Worm (Caenorhabditis elegans) whole organism, young adult: ENCODE data around the gene T22D1.3.

Experiments
- B0336.3 ChIP-seq: fragments of 200-800 bp; sonication (Bioruptor generic); IDR thresholded peaks from 2 replicates; pipeline ENCODE4 v1.3.6; 2022; ENCODE audit warnings: missing genetic modification characterization, missing compliant biosample characterization
- D2030.7 ChIP-seq: fragments of 200-800 bp; sonication (Bioruptor generic); IDR thresholded peaks from 2 replicates; pipeline ENCODE4 v1.3.6; 2022; ENCODE audit warnings: missing genetic modification reagents, missing genetic modification characterization, missing compliant biosample characterization
- F23B12.7 ChIP-seq: sonication (generic microtip); optimal IDR thresholded peaks from 2 replicates; lab custom pipeline; 2017; ENCODE audit warnings: missing genetic modification characterization, mild to moderate bottlenecking, missing compliant biosample characterization, antibody characterized with exemption, moderate library complexity; ENCODE audit not compliant: insufficient read depth
- F39B2.1 ChIP-seq: fragments of 200-800 bp; sonication (Bioruptor generic); IDR thresholded peaks from 2 replicates; pipeline ENCODE4 v1.3.6; 2022; ENCODE audit warnings: missing genetic modification reagents, missing genetic modification characterization, missing compliant biosample characterization
- F52B5.7 ChIP-seq: sonication (generic microtip); optimal IDR thresholded peaks from 2 replicates; lab custom pipeline; 2016; ENCODE audit warnings: mild to moderate bottlenecking, missing genetic modification characterization, missing compliant biosample characterization
- F55B11.4 ChIP-seq: sonication (generic microtip); optimal IDR thresholded peaks from 2 replicates; lab custom pipeline; 2016; ENCODE audit warnings: missing compliant biosample characterization, missing genetic modification characterization, borderline replicate concordance; ENCODE audit not compliant: insufficient read depth
- F57A8.1 ChIP-seq: fragments of 200-800 bp; sonication (Bioruptor generic); optimal IDR thresholded peaks from 2 replicates; lab custom pipeline; 2018; ENCODE audit warnings: mild to moderate bottlenecking, missing genetic modification characterization, moderate library complexity, missing compliant biosample characterization
- K11D2.4 ChIP-seq: fragments of 200-800 bp; sonication (Bioruptor generic); IDR thresholded peaks from 2 replicates; pipeline ENCODE4 v1.3.6; 2022; ENCODE audit warnings: missing genetic modification reagents, missing genetic modification characterization, missing compliant biosample characterization
- K12H6.12 ChIP-seq: fragments of 200-800 bp; sonication (Bioruptor generic); optimal IDR thresholded peaks from 2 replicates; lab custom pipeline; 2018; ENCODE audit warnings: mild to moderate bottlenecking, missing genetic modification characterization, missing compliant biosample characterization
- T26A5.8 ChIP-seq: sonication (generic microtip); optimal IDR thresholded peaks from 2 replicates; lab custom pipeline; 2016; ENCODE audit warnings: missing genetic modification characterization, missing compliant biosample characterization
- Y67H2A.10 ChIP-seq: fragments of 200-800 bp; sonication (Bioruptor generic); conservative IDR thresholded peaks from 2 replicates; pipeline ENCODE4 v1.3.6; 2022; ENCODE audit warnings: missing genetic modification reagents, missing genetic modification characterization, missing compliant biosample characterization
- Y95B8A.8 ChIP-seq: fragments of 200-800 bp; sonication (Bioruptor generic); IDR thresholded peaks from 2 replicates; pipeline ENCODE4 v1.3.6; 2022; ENCODE audit warnings: missing genetic modification reagents, missing genetic modification characterization, missing compliant biosample characterization
- ama-1 ChIP-seq, 3 experiments: fragments of 150-350 bp in 1 of 3; sonication (generic microtip) in 2 of 3; optimal IDR thresholded peaks; 2 replicates each; lab custom pipeline; 2014 to 2018; ENCODE audit warnings: missing biosample characterization in 2 of 3, missing genetic modification characterization in 2 of 3, missing genetic modification reagents in 2 of 3
- aptf-2 ChIP-seq: fragments of 200-800 bp; sonication (Bioruptor generic); conservative IDR thresholded peaks from 2 replicates; pipeline ENCODE4 v1.3.6; 2022; ENCODE audit warnings: missing genetic modification reagents, missing genetic modification characterization, missing compliant biosample characterization
- aptf-3 ChIP-seq: fragments of 200-800 bp; sonication (Bioruptor generic); IDR thresholded peaks from 2 replicates; pipeline ENCODE4 v1.3.6; 2022; ENCODE audit warnings: missing genetic modification characterization, missing compliant biosample characterization
- attf-5 ChIP-seq: fragments of 200-800 bp; sonication (Bioruptor generic); optimal IDR thresholded peaks from 2 replicates; lab custom pipeline; 2018; ENCODE audit warnings: mild to moderate bottlenecking, missing genetic modification characterization, missing compliant biosample characterization
- attf-6 ChIP-seq: fragments of 200-800 bp; sonication (Bioruptor generic); IDR thresholded peaks from 2 replicates; pipeline ENCODE4 v1.3.6; 2022; ENCODE audit warnings: missing genetic modification reagents, missing genetic modification characterization, missing compliant biosample characterization
- bed-1 ChIP-seq: fragments of 200-800 bp; sonication (Bioruptor generic); IDR thresholded peaks from 2 replicates; pipeline ENCODE4 v1.3.6; 2022; ENCODE audit warnings: missing genetic modification reagents, missing genetic modification characterization, missing compliant biosample characterization
- ccch-3 ChIP-seq: fragments of 200-800 bp; sonication (Bioruptor generic); optimal IDR thresholded peaks from 2 replicates; lab custom pipeline; 2018; ENCODE audit warnings: mild to moderate bottlenecking, missing genetic modification characterization, missing compliant biosample characterization
- ceh-100 ChIP-seq: fragments of 200-800 bp; sonication (Bioruptor generic); IDR thresholded peaks from 2 replicates; pipeline ENCODE4 v1.3.6; 2022; ENCODE audit warnings: missing genetic modification reagents, missing genetic modification characterization, missing compliant biosample characterization
- ceh-27 ChIP-seq: fragments of 200-800 bp; sonication (Bioruptor generic); optimal IDR thresholded peaks from 2 replicates; lab custom pipeline; 2018; ENCODE audit warnings: mild to moderate bottlenecking, missing genetic modification characterization, moderate library complexity, missing compliant biosample characterization
- ceh-40 ChIP-seq: fragments of 200-800 bp; sonication (Bioruptor generic); IDR thresholded peaks from 2 replicates; pipeline ENCODE4 v1.3.6; 2022; ENCODE audit warnings: missing genetic modification characterization, missing compliant biosample characterization
- ceh-58 ChIP-seq: fragments of 200-800 bp; sonication (Bioruptor generic); IDR thresholded peaks from 2 replicates; pipeline ENCODE4 v1.3.6; 2022; ENCODE audit warnings: missing genetic modification characterization, missing compliant biosample characterization
- ceh-79 ChIP-seq: sonication (generic microtip); optimal IDR thresholded peaks from 2 replicates; lab custom pipeline; 2017; ENCODE audit warnings: mild to moderate bottlenecking, missing genetic modification characterization, missing compliant biosample characterization
- dpff-1 ChIP-seq: sonication (generic microtip); optimal IDR thresholded peaks from 2 replicates; lab custom pipeline; 2017; ENCODE audit warnings: mild to moderate bottlenecking, missing genetic modification characterization, missing compliant biosample characterization
- efl-1 ChIP-seq: fragments of 150-350 bp; optimal IDR thresholded peaks from 2 replicates; lab custom pipeline; 2014; ENCODE audit warnings: missing biosample characterization, missing genetic modification reagents, missing genetic modification characterization
- ekl-4 ChIP-seq: fragments of 200-800 bp; sonication (Bioruptor generic); IDR thresholded peaks from 2 replicates; pipeline ENCODE4 v1.3.6; 2022; ENCODE audit warnings: missing genetic modification reagents, missing genetic modification characterization, missing compliant biosample characterization
- fkh-3 ChIP-seq: sonication (generic microtip); optimal IDR thresholded peaks from 2 replicates; lab custom pipeline; 2016; ENCODE audit warnings: mild to moderate bottlenecking, missing genetic modification characterization, missing compliant biosample characterization
- him-1 ChIP-seq: sonication (generic microtip); optimal IDR thresholded peaks from 2 replicates; lab custom pipeline; 2016; ENCODE audit warnings: missing genotype, missing genetic modification reagents, missing genetic modification characterization, missing compliant biosample characterization
- hlh-12 ChIP-seq: sonication (generic microtip); optimal IDR thresholded peaks from 2 replicates; lab custom pipeline; 2016; ENCODE audit warnings: missing genetic modification characterization, missing compliant biosample characterization
- hmg-20 ChIP-seq: fragments of 200-800 bp; sonication (Bioruptor generic); IDR thresholded peaks from 2 replicates; pipeline ENCODE4 v1.3.6; 2022; ENCODE audit warnings: missing genetic modification reagents, missing genetic modification characterization, missing compliant biosample characterization
- hsf-1 ChIP-seq: fragments of 200-800 bp; sonication (Bioruptor generic); IDR thresholded peaks from 2 replicates; pipeline ENCODE4 v1.3.6; 2022; ENCODE audit warnings: missing genetic modification reagents, missing genetic modification characterization, missing compliant biosample characterization
- lin-26 ChIP-seq: fragments of 200-800 bp; sonication (Bioruptor generic); IDR thresholded peaks from 2 replicates; pipeline ENCODE4 v1.3.6; 2022; ENCODE audit warnings: missing genetic modification reagents, missing genetic modification characterization, missing compliant biosample characterization
- lir-1 ChIP-seq: fragments of 200-800 bp; sonication (Bioruptor generic); conservative IDR thresholded peaks from 2 replicates; pipeline ENCODE4 v1.3.6; 2022; ENCODE audit warnings: missing genetic modification reagents, missing genetic modification characterization, missing compliant biosample characterization
- madf-10 ChIP-seq: sonication (generic microtip); optimal IDR thresholded peaks from 2 replicates; lab custom pipeline; 2016; ENCODE audit warnings: mild to moderate bottlenecking, missing genetic modification characterization, missing compliant biosample characterization
- nfya-2 ChIP-seq: fragments of 200-800 bp; sonication (Bioruptor generic); IDR thresholded peaks from 2 replicates; pipeline ENCODE4 v1.3.6; 2022; ENCODE audit warnings: missing genetic modification reagents, missing genetic modification characterization, missing compliant biosample characterization
- pha-4 ChIP-seq: fragments of 150-350 bp; sonication (generic microtip); optimal IDR thresholded peaks from 2 replicates; lab custom pipeline; 2014; ENCODE audit warnings: missing biosample characterization, missing genetic modification reagents, missing genetic modification characterization
- rcor-1 ChIP-seq: fragments of 200-800 bp; sonication (Bioruptor generic); IDR thresholded peaks from 2 replicates; pipeline ENCODE4 v1.3.6; 2022; ENCODE audit warnings: missing genetic modification reagents, missing genetic modification characterization, missing compliant biosample characterization
- rpc-1 ChIP-seq, 2 experiments: fragments of 150-350 bp in 1 of 2; sonication (generic microtip) in 1 of 2; optimal IDR thresholded peaks; 2 replicates each; lab custom pipeline; 2014 to 2018; ENCODE audit warnings: missing biosample characterization in 1 of 2, missing genetic modification characterization in 1 of 2, missing genetic modification reagents in 1 of 2, missing genotype in 1 of 2
- sea-2 ChIP-seq: fragments of 200-800 bp; sonication (Bioruptor generic); IDR thresholded peaks from 2 replicates; pipeline ENCODE4 v1.3.6; 2022; ENCODE audit warnings: missing genetic modification characterization, missing compliant biosample characterization
- snpc-4 ChIP-seq, 5 experiments: fragments of 150-350 bp in 1 of 5; sonication (generic microtip) in 4 of 5; optimal IDR thresholded peaks; 2 replicates each; lab custom pipeline; 2014 to 2018; ENCODE audit warnings: missing genetic modification characterization in 5 of 5, missing biosample characterization in 3 of 5, antibody characterized with exemption in 2 of 5, mild to moderate bottlenecking in 2 of 5, missing compliant biosample characterization in 2 of 5, missing genotype in 2 of 5, moderate library complexity in 2 of 5, missing genetic modification reagents in 1 of 5
- tbp1 ChIP-seq: fragments of 200-800 bp; sonication (Bioruptor generic); optimal IDR thresholded peaks from 2 replicates; lab custom pipeline; 2018; ENCODE audit warnings: mild to moderate bottlenecking, missing genetic modification characterization, missing compliant biosample characterization
- unc-130 ChIP-seq: sonication (generic microtip); optimal IDR thresholded peaks from 2 replicates; lab custom pipeline; 2016; ENCODE audit warnings: missing genetic modification reagents, missing genetic modification characterization, missing compliant biosample characterization
- ztf-25 ChIP-seq: fragments of 200-800 bp; sonication (Bioruptor generic); IDR thresholded peaks from 2 replicates; pipeline ENCODE4 v1.3.6; 2022; ENCODE audit warnings: missing genetic modification reagents, missing genetic modification characterization, missing compliant biosample characterization
- ztf-28 ChIP-seq: fragments of 200-800 bp; sonication (Bioruptor generic); IDR thresholded peaks from 2 replicates; pipeline ENCODE4 v1.3.6; 2022; ENCODE audit warnings: missing genetic modification reagents, missing genetic modification characterization, missing compliant biosample characterization
- ztf-3 ChIP-seq: fragments of 200-800 bp; sonication (Bioruptor generic); optimal IDR thresholded peaks from 2 replicates; lab custom pipeline; 2018; ENCODE audit warnings: mild to moderate bottlenecking, missing genetic modification characterization, missing compliant biosample characterization

T22D1.3 gene

ce11 chrIV:6883342-6883741 lies 30.0 kb upstream of the T22D1.3 start, which contains the start of gene tre-2:
Gene tre-2 (minus strand): TSS chrIV:6883442.
- TF ChIP-seq hmg-20 (GFP tag; lab: Robert Waterston, UW) (no peak), efl-1 (no peak), ceh-79 (tag; lab: Kevin White, UChicago) (no peak), lin-26 (GFP tag; lab: Robert Waterston, UW) (no peak), nfya-2 (GFP tag; lab: Robert Waterston, UW) (no peak), bed-1 (GFP tag; lab: Robert Waterston, UW) (no peak), sea-2 (GFP tag; lab: Robert Waterston, UW) (no peak), Y67H2A.10 (no peak), him-1 (tag; lab: Kevin White, UChicago) (no peak), rpc-1 (optimal IDR thresholded peaks at IDR 0.05; lab: Kevin White, UChicago) (no peak), rpc-1 (tag; optimal IDR thresholded peaks at IDR 0.05; lab: Kevin White, UChicago) (no peak), madf-10 (no peak), attf-5 (no peak), F57A8.1 (GFP tag; lab: Kevin White, UChicago) (no peak)

ce11 chrIV:6887601-6888099 lies 25.7 kb upstream of the T22D1.3 start, which contains the start of the genes T05A12.3 and T05A12.4:
Gene T05A12.3 (minus strand): TSS chrIV:6887651.
Gene T05A12.4 (plus strand): TSS chrIV:6887948.
- TF ChIP-seq hlh-12 (no peak), him-1 (tag; lab: Kevin White, UChicago) (no peak), ekl-4 (no peak), snpc-4 (GFP tag; optimal IDR thresholded peaks at IDR 0.05; lab: Kevin White, UChicago) (peak; percentile 68), snpc-4 (tag; optimal IDR thresholded peaks at IDR 0.05; lab: Kevin White, UChicago) (peak in 3 of 4 experiments; percentile 75 to 86 (median 85)), F55B11.4 (tag; lab: Kevin White, UChicago) (no peak), pha-4 (tag; lab: Kevin White, UChicago) (no peak), Y67H2A.10 (no peak), F23B12.7 (tag; lab: Kevin White, UChicago) (peak; percentile 36), rcor-1 (no peak; the same call in none of the 2 replicates), F52B5.7 (tag; lab: Kevin White, UChicago) (no peak), T26A5.8 (tag; lab: Kevin White, UChicago) (no peak), ceh-100 (no peak), D2030.7 (peak; percentile 71), aptf-2 (GFP tag; lab: Robert Waterston, UW) (0 out of 2 replicates have a peak, but pooled peaks have one; percentile 35), ccch-3 (GFP tag; lab: Kevin White, UChicago) (no peak), fkh-3 (no peak), hsf-1 (GFP tag; lab: Robert Waterston, UW) (no peak), Y95B8A.8 (no peak), ceh-58 (GFP tag; lab: Robert Waterston, UW) (no peak), K11D2.4 (GFP tag; lab: Robert Waterston, UW) (no peak), B0336.3 (no peak), unc-130 (GFP tag; lab: Kevin White, UChicago) (peak; percentile 71), attf-6 (0 out of 2 replicates have a peak, but pooled peaks have one; percentile 35), ama-1 (optimal IDR thresholded peaks at IDR 0.05; lab: Kevin White, UChicago) (no peak), ama-1 (GFP tag; optimal IDR thresholded peaks at IDR 0.05; lab: Kevin White, UChicago) (no peak), hmg-20 (GFP tag; lab: Robert Waterston, UW) (no peak), ceh-40 (GFP tag; lab: Robert Waterston, UW) (no peak), ztf-25 (no peak), ceh-27 (GFP tag; lab: Kevin White, UChicago) (no peak), lir-1 (GFP tag; lab: Robert Waterston, UW) (peak; percentile 36; the same call in 1 of the 2 replicates), dpff-1 (no peak), aptf-3 (GFP tag; lab: Robert Waterston, UW) (no peak), tbp1 (GFP tag; lab: Kevin White, UChicago) (no peak), F39B2.1 (no peak), ztf-3 (GFP tag; lab: Kevin White, UChicago) (no peak), K12H6.12 (tag; lab: Kevin White, UChicago) (no peak), ztf-28 (GFP tag; lab: Robert Waterston, UW) (no peak; the same call in 1 of the 2 replicates)
